Fruit fly (Drosophila melanogaster): ENCODE measurements around the gene Jwa.

DNA sequence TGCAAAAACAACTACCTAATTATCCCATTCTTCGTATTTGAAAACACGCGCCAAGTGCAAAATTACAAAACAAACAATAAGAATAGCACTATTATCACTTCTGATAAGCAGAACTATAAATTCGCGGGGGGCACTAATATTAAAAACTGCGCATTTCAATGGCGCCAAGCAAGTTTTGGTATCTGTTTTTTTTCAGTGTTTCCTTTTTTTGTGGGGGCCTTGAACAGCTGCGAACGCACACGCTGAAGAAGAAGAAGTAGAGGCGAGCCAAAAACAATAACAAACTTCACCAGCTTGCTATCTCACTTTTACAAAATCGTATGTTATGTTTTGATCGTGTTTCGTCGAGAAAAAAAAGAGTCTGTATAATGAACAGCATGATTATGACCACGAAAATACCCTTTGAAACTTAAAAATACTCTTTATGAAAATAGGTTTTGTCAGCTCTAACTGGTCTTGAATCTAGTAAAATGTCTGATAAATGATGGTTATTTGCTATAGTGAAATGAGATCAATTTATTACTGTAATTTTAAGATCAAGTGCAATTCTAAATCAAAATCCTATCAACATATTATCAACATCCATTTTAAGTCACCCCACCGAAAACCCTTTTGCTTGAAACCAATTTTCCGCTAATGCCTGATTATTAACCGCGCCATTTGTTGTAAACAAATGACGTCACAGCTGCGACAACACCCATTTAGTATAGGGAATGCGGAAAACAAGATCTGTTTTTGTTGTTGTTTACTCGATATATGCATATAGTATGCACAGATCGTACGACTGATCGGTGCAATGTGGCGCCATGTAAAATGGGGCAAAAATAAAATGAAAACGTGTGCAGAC lies 11.4 kb downstream of the Jwa start:
- TF ChIP-seq psq (optimal IDR thresholded peaks at IDR 0.05) = no peak
- no peak for TF ChIP-seq h (optimal IDR thresholded peaks at IDR 0.05)
- TF ChIP-seq Myc (optimal IDR thresholded peaks at IDR 0.05) = no peak
